Worm (Caenorhabditis elegans) whole organism, late embryonic: ENCODE data around the gene jtr-1.

Experiments
- ama-1 ChIP-seq: fragments of 150-350 bp; optimal IDR thresholded peaks from 2 replicates; lab custom pipeline; 2014
- ceh-45 ChIP-seq: fragments of 200-800 bp; sonication (Bioruptor generic); IDR thresholded peaks from 2 replicates; pipeline ENCODE4 v1.3.6; 2022; ENCODE audit warnings: missing genetic modification reagents, missing genetic modification characterization, missing compliant biosample characterization

ce11 chrIV:1458192-1458591 lies 37.5 kb downstream of the jtr-1 start:
- no peak for TF ChIP-seq ama-1 (lab: Kevin White, UChicago)
- TF ChIP-seq ceh-45 (GFP tag; lab: Robert Waterston, UW), result no peak
